Worm (Caenorhabditis elegans) whole organism, midembryonic: ENCODE data around the gene srsx-21.

ENCODE experiments used
- T22C8.4 ChIP-seq: fragments of 200-800 bp; sonication (Bioruptor generic); IDR thresholded peaks from 2 replicates; pipeline ENCODE4 v1.3.6; 2022; ENCODE audit warnings: missing genetic modification characterization, missing compliant biosample characterization
- cog-1 ChIP-seq: sonication (generic microtip); optimal IDR thresholded peaks from 2 replicates; lab custom pipeline; 2016; ENCODE audit warnings: missing genetic modification characterization, missing compliant biosample characterization
- flt-1 ChIP-seq: fragments of 200-800 bp; sonication (Bioruptor generic); IDR thresholded peaks from 2 replicates; pipeline ENCODE4 v1.3.6; 2022; ENCODE audit warnings: missing genetic modification characterization, missing compliant biosample characterization
- klf-2 ChIP-seq: fragments of 200-800 bp; sonication (Bioruptor generic); conservative IDR thresholded peaks from 2 replicates; pipeline ENCODE4 v1.3.6; 2022; ENCODE audit warnings: missing genetic modification reagents, missing genetic modification characterization, missing compliant biosample characterization
- med-1 ChIP-seq: sonication (generic microtip); optimal IDR thresholded peaks from 2 replicates; lab custom pipeline; 2017; ENCODE audit warnings: missing genetic modification characterization, mild to moderate bottlenecking, missing compliant biosample characterization, antibody characterized with exemption, missing genetic modification reagents; ENCODE audit not compliant: insufficient read depth
- ref-1 ChIP-seq: fragments of 200-800 bp; sonication (Bioruptor generic); conservative IDR thresholded peaks from 2 replicates; pipeline ENCODE4 v1.3.6; 2022; ENCODE audit warnings: missing genetic modification reagents, missing genetic modification characterization, missing compliant biosample characterization
- tab-1 ChIP-seq: fragments of 200-800 bp; sonication (Bioruptor generic); IDR thresholded peaks from 2 replicates; pipeline ENCODE4 v1.3.6; 2022; ENCODE audit warnings: missing genetic modification characterization, missing compliant biosample characterization
- ztf-23 ChIP-seq: fragments of 200-800 bp; sonication (Bioruptor generic); IDR thresholded peaks from 2 replicates; pipeline ENCODE4 v1.3.6; 2022; ENCODE audit warnings: missing genetic modification reagents, missing genetic modification characterization, missing compliant biosample characterization
- ztf-29 ChIP-seq: fragments of 200-800 bp; sonication (Bioruptor generic); IDR thresholded peaks from 2 replicates; pipeline ENCODE4 v1.3.6; 2022; ENCODE audit warnings: missing genetic modification reagents, missing genetic modification characterization, missing compliant biosample characterization

The srsx-21 gene

DNA sequence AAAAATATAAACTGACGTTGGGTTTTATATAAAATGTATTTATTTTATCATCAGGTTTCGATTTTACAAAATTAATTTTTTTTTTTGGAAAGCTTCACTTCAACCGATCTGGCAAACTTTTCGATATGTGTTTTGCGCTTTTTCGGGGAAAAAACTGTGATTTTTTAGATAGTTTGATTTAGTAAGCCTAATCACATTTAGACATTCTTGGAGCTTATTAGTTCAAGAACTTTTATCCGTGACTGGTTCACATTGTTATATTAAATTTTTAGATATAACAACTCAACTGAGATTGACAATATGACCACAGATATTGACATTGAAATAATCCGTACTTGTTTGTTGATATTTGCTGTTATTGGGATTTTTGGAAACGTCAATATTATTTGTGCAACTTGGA, at the start of gene srsx-21:
Gene srsx-21 (plus strand): TSS at position 301 of the 400 bp plus-strand sequence.
- no peak for TF ChIP-seq cog-1
- TF ChIP-seq flt-1 (GFP tag; lab: Robert Waterston, UW), result no peak
- TF ChIP-seq ref-1 (GFP tag; lab: Robert Waterston, UW), result no peak
- no peak for TF ChIP-seq ztf-29
- TF ChIP-seq tab-1 (GFP tag; lab: Robert Waterston, UW), result no peak
- TF ChIP-seq T22C8.4 (GFP tag; lab: Robert Waterston, UW), result no peak
- no peak for TF ChIP-seq med-1 (GFP tag; lab: Kevin White, UChicago)
- TF ChIP-seq ztf-23 (GFP tag; lab: Robert Waterston, UW), result no peak
- TF ChIP-seq klf-2 (GFP tag; lab: Robert Waterston, UW), result no peak

DNA sequence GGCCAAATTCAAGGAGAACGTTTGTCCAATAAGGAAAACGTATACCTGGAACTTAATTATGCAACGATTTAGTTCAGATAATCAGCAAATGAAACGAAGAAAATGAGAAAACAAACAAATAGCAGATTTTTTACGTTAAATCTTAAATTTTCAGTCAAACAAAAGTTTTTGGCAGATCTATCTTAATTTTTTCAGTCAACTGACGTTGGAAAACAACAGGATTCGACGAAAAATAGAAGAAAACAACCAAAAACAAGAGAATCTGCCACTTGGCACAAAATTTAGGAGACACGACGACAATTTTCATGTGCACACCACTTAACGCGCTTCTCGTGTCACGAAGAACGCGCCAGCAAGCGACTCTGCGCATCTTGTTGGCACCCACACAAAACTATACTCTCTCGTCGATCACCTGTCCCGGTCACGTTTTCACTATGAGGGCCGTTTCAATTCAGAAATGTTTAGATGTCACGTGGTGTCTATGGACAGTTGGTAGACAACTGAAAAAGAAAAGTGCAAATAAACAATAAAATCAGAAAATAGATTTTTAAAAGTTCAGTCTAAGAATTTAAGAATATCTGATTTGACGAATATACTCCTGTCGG, 48.0 kb upstream of the srsx-21 start, which contains the start of gene ztf-7:
Gene ztf-7 (minus strand): TSS at position 51 of the 605 bp plus-strand sequence.
- TF ChIP-seq ref-1 (GFP tag; lab: Robert Waterston, UW), result no peak

DNA sequence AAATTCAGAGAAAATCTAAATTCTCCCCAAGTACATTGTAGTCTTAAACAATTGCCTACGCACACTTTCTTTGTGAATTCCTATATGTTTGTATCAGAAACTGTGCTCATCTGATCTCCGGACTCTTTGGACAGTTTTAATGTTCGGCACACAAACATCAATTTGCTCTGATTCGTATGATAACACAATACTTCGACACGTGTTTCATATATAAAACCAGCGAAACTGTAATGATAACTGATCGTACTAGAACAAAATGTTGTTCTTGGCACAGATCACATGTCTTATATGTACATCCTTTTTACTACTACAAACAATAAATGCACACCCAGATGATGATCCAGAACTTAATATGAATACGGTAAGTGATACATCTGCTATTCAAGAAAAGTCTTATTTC, 46.4 kb upstream of the srsx-21 start, which contains the start of gene lipl-2:
Gene lipl-2 (plus strand): TSS at position 236 of the 400 bp plus-strand sequence.
- no peak for TF ChIP-seq cog-1
- TF ChIP-seq ztf-23 (GFP tag; lab: Robert Waterston, UW), result no peak
- TF ChIP-seq ref-1 (GFP tag; lab: Robert Waterston, UW), result no peak
- TF ChIP-seq ztf-29, result no peak
- no peak for TF ChIP-seq tab-1 (GFP tag; lab: Robert Waterston, UW)

DNA sequence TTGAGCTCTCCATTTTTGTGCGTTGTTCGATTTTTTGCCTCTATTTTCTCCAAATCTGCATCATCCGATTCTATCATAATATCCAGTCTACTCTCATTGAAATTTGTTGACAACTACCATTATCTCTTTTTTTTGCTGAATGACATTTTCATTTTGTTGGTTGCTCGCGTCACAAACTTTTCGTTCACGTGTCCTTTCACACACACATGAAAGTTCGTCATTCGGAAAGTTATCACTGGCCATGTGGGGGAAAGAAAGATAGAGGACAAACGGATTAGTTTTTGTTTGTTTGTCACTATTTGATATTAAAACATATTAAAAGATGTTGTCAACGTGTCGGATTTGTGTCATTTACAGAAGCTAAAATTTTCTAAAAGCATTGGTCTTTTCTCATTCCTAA, 42.8 kb upstream of the srsx-21 start:
- TF ChIP-seq cog-1, result no peak
- no peak for TF ChIP-seq ztf-23 (GFP tag; lab: Robert Waterston, UW)
- TF ChIP-seq ztf-29, result no peak
- TF ChIP-seq flt-1 (GFP tag; lab: Robert Waterston, UW), result no peak
- no peak for TF ChIP-seq klf-2 (GFP tag; lab: Robert Waterston, UW)
- TF ChIP-seq ref-1 (GFP tag; lab: Robert Waterston, UW), result no peak
- TF ChIP-seq tab-1 (GFP tag; lab: Robert Waterston, UW), result no peak
- no peak for TF ChIP-seq med-1 (GFP tag; lab: Kevin White, UChicago)
- no peak for TF ChIP-seq T22C8.4 (GFP tag; lab: Robert Waterston, UW)

DNA sequence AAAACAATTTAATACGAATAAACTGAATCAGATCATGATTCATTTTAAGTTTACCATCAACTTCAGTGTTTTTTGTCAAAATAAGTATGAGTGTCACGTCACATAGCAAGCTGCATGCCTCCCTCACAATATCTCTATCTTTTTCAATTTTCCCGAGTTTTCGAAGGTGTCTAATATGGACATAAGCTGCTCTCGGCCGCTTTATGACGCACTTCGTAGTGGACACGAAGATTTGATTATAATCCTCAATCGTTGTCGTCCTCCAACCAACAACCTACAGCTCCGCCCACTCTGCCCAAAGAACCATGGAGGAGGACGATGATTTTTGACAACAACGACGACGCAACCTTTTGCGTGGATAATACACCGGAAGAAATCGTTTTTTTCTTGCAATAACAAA, 41.8 kb upstream of the srsx-21 start:
- TF ChIP-seq med-1 (GFP tag; lab: Kevin White, UChicago) (no peak), tab-1 (GFP tag; lab: Robert Waterston, UW) (no peak), ref-1 (GFP tag; lab: Robert Waterston, UW) (no peak), flt-1 (GFP tag; lab: Robert Waterston, UW) (no peak), ztf-29 (no peak), klf-2 (GFP tag; lab: Robert Waterston, UW) (no peak), T22C8.4 (GFP tag; lab: Robert Waterston, UW) (no peak), cog-1 (no peak), ztf-23 (GFP tag; lab: Robert Waterston, UW) (no peak)

DNA sequence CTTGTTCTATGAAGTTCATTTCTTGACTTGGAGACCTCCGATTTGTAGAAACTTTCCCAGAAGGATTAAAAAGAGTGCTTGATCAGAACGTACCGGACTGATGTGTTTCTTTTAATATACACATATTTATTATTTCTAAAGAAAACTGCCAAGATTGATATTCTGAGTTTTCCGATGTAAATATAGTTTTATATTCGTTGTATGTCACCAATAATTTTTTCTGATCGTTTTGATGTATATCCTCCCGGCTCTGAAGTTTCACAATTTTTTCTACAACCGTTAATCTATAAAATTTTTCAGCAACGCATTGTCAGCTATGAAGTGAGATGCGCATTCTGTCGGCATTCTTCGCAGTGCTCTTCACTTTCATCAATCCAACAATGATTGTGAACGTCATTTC, 41.2 kb upstream of the srsx-21 start, which contains the start of gene F46B6.9:
Gene F46B6.9 (plus strand): TSS at position 301 of the 400 bp plus-strand sequence.
- TF ChIP-seq tab-1 (GFP tag; lab: Robert Waterston, UW), result no peak
- TF ChIP-seq ztf-23 (GFP tag; lab: Robert Waterston, UW), result no peak
- no peak for TF ChIP-seq med-1 (GFP tag; lab: Kevin White, UChicago)
- no peak for TF ChIP-seq T22C8.4 (GFP tag; lab: Robert Waterston, UW)
- no peak for TF ChIP-seq ref-1 (GFP tag; lab: Robert Waterston, UW)
- no peak for TF ChIP-seq cog-1
- TF ChIP-seq klf-2 (GFP tag; lab: Robert Waterston, UW), result no peak
- no peak for TF ChIP-seq ztf-29
- TF ChIP-seq flt-1 (GFP tag; lab: Robert Waterston, UW), result no peak

DNA sequence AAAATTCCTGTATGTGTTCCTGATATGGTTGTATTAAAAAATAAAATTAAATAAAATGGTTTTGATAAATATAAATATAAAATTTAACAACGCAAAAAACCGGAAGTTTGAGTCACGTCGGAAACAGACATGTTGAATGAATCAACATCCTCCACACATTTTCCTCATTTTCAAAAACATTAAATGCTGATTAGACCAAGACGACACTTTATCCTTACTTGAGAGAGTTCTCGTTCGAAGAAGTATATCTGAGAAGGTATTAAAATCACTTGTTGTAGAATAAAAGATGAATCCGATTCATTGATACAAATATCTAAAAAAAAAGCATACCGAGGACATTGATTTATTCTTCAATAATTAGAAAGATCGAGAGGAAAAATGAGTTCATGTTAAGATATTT, 39.6 kb upstream of the srsx-21 start:
- no peak for TF ChIP-seq ref-1 (GFP tag; lab: Robert Waterston, UW)
- TF ChIP-seq med-1 (GFP tag; lab: Kevin White, UChicago), result no peak
- TF ChIP-seq ztf-29, result no peak

DNA sequence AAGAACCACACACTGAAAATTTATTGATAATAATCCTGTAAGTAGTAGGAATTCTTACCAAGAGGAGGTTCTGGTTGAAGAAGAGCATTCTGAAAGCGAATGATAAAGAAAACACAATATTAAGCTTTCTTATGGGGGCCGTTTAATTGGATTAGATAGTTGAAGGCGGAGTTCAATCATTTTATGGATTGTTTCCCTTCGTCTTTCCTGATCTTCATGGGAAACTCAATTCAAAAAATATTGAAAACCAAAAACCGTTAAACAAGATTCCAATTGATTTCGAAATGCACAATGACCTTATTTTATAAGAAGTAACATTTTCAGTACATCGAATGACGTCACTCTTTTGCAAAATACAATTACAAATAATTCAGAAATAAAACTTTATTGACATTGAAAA, 38.7 kb upstream of the srsx-21 start, which contains the start of gene F46B6.13:
Gene F46B6.13 (minus strand): TSS at position 101 of the 400 bp plus-strand sequence.
- TF ChIP-seq ref-1 (GFP tag; lab: Robert Waterston, UW), result no peak

DNA sequence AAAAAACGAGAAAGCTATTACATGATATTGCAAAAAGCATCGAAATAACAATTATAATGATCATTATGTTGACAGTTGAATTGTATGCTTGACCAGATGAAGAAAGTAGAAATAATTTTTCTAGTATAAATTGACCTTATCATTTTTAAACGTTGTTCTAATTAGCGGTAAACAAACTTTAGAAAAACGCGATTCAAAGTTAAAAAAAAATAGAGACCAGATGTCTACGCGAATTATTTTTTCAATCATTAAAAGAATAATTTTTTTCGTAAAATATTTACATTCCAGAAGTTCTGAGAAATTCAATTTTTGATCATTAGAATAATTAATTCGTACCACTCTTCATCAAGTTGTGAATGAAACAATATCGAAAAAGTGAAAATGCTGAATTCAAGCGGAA, 35.8 kb upstream of the srsx-21 start, which contains the start of gene F46B6.10:
Gene F46B6.10 (minus strand): TSS at position 101 of the 400 bp plus-strand sequence.
- TF ChIP-seq cog-1 (no peak), ztf-23 (GFP tag; lab: Robert Waterston, UW) (no peak), flt-1 (GFP tag; lab: Robert Waterston, UW) (no peak)

DNA sequence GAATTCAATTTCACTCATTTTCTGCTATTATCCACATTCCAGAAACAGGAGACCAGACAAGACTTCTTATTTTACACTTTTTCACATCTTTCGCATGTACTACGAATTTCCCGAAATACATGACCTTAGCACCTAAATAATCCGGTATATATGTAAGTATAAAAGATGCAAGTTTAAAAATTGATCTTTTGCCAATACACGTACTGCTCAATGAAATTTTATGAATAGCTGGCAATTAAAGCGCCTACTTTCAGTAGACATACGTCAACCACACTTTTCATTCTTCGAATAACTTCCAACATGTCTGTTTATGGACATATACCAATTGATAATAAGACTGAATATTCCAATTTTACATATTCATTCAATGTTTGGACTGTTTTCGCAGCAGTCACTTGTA, 34.6 kb upstream of the srsx-21 start, which contains the start of gene sru-39:
Gene sru-39 (plus strand): TSS at position 301 of the 400 bp plus-strand sequence.
- TF ChIP-seq T22C8.4 (GFP tag; lab: Robert Waterston, UW) (no peak), ztf-23 (GFP tag; lab: Robert Waterston, UW) (no peak), ztf-29 (no peak), cog-1 (no peak), flt-1 (GFP tag; lab: Robert Waterston, UW) (no peak), klf-2 (GFP tag; lab: Robert Waterston, UW) (no peak)
